Worm (Caenorhabditis elegans) whole organism, L4 larva: ENCODE results near the gene fbxb-103.

Experiments used
- F44E2.7 ChIP-seq: fragments of 200-800 bp; sonication (Bioruptor generic); IDR thresholded peaks from 2 replicates; pipeline ENCODE4 v2.1.2; 2022; ENCODE audit warnings: missing genetic modification characterization, missing compliant biosample characterization
- F49E8.2 ChIP-seq: sonication (generic microtip); optimal IDR thresholded peaks from 2 replicates; lab custom pipeline; 2016; ENCODE audit warnings: missing compliant biosample characterization, mild to moderate bottlenecking, missing genetic modification characterization, borderline replicate concordance
- T20F7.1 ChIP-seq: fragments of 200-800 bp; sonication (Bioruptor generic); optimal IDR thresholded peaks from 2 replicates; lab custom pipeline; 2018; ENCODE audit warnings: mild to moderate bottlenecking, missing genetic modification characterization, missing compliant biosample characterization
- Y5F2A.4 ChIP-seq: fragments of 200-800 bp; sonication (Bioruptor generic); optimal IDR thresholded peaks from 2 replicates; lab custom pipeline; 2018; ENCODE audit warnings: mild to moderate bottlenecking, missing genetic modification characterization, missing compliant biosample characterization
- Y75B8A.6 ChIP-seq: fragments of 200-800 bp; sonication (Bioruptor generic); IDR thresholded peaks from 2 replicates; pipeline ENCODE4 v1.3.6; 2022; ENCODE audit warnings: missing genetic modification reagents, missing genetic modification characterization, missing compliant biosample characterization
- ZK337.2 ChIP-seq: fragments of 200-800 bp; sonication (Bioruptor generic); IDR thresholded peaks from 2 replicates; pipeline ENCODE4 v1.3.6; 2022; ENCODE audit warnings: missing genetic modification reagents, missing genetic modification characterization, missing compliant biosample characterization
- aha-1 ChIP-seq: fragments of 150-350 bp; peaks from one replicate; lab custom pipeline; 2014; ENCODE audit warnings: missing biosample characterization, missing genetic modification characterization
- ama-1 ChIP-seq: fragments of 150-350 bp; optimal IDR thresholded peaks from 2 replicates; lab custom pipeline; 2014; ENCODE audit warnings: inconsistent platforms, mixed read lengths
- arid-1 ChIP-seq: fragments of 200-800 bp; sonication (Bioruptor generic); conservative IDR thresholded peaks from 2 replicates; pipeline ENCODE4 v1.3.6; 2022; ENCODE audit warnings: missing genetic modification reagents, missing genetic modification characterization, missing compliant biosample characterization
- ceh-28 ChIP-seq: fragments of 150-350 bp; optimal IDR thresholded peaks from 2 replicates; lab custom pipeline; 2014; ENCODE audit warnings: missing biosample characterization, missing genetic modification reagents, missing genetic modification characterization
- ceh-32 ChIP-seq: sonication (generic microtip); optimal IDR thresholded peaks from 2 replicates; lab custom pipeline; 2016; ENCODE audit warnings: mild to moderate bottlenecking, missing genetic modification characterization, missing compliant biosample characterization; ENCODE audit not compliant: poor library complexity
- ceh-44 ChIP-seq: fragments of 200-800 bp; sonication (Bioruptor generic); IDR thresholded peaks from 2 replicates; pipeline ENCODE4 v1.3.6; 2022; ENCODE audit warnings: missing genetic modification reagents, missing genetic modification characterization, missing compliant biosample characterization
- ceh-62 ChIP-seq: sonication (generic microtip); optimal IDR thresholded peaks from 2 replicates; lab custom pipeline; 2017; ENCODE audit warnings: missing biosample characterization, missing genetic modification characterization
- dmd-9 ChIP-seq: fragments of 200-800 bp; sonication (Bioruptor generic); IDR thresholded peaks from 2 replicates; pipeline ENCODE4 v1.3.6; 2022; ENCODE audit warnings: missing genetic modification reagents, missing genetic modification characterization, missing compliant biosample characterization
- dpl-1 ChIP-seq: fragments of 150-350 bp; optimal IDR thresholded peaks from 2 replicates; lab custom pipeline; 2014; ENCODE audit warnings: missing biosample characterization, missing genetic modification reagents, missing genetic modification characterization
- duxl-1 ChIP-seq: sonication (generic microtip); optimal IDR thresholded peaks from 2 replicates; lab custom pipeline; 2016; ENCODE audit warnings: mild to moderate bottlenecking, missing genetic modification characterization, moderate library complexity, missing compliant biosample characterization; ENCODE audit not compliant: poor library complexity
- fkh-10 ChIP-seq: fragments of 150-350 bp; optimal IDR thresholded peaks from 2 replicates; lab custom pipeline; 2014; ENCODE audit warnings: missing biosample characterization, missing genetic modification reagents, missing genetic modification characterization
- gei-8 ChIP-seq: fragments of 200-800 bp; sonication (Bioruptor generic); optimal IDR thresholded peaks from 2 replicates; lab custom pipeline; 2018; ENCODE audit warnings: mild to moderate bottlenecking, missing genetic modification characterization, missing compliant biosample characterization
- hif-1 ChIP-seq, 2 experiments: sonication (generic microtip); optimal IDR thresholded peaks; 2 replicates each; lab custom pipeline; 2016 to 2017; ENCODE audit warnings: missing compliant biosample characterization in 2 of 2, missing genetic modification characterization in 2 of 2, missing genetic modification reagents in 2 of 2, missing genotype in 2 of 2, mild to moderate bottlenecking in 1 of 2
- hlh-30 ChIP-seq: sonication (generic microtip); optimal IDR thresholded peaks from 2 replicates; lab custom pipeline; 2017; ENCODE audit warnings: antibody characterized with exemption, mild to moderate bottlenecking, missing genetic modification characterization, missing compliant biosample characterization; ENCODE audit not compliant: insufficient read depth
- jun-1 ChIP-seq: fragments of 150-350 bp; optimal IDR thresholded peaks from 2 replicates; lab custom pipeline; 2014; ENCODE audit warnings: missing biosample characterization, missing genetic modification reagents, missing genetic modification characterization
- lin-13 ChIP-seq: fragments of 150-350 bp; optimal IDR thresholded peaks from 2 replicates; lab custom pipeline; 2014; ENCODE audit warnings: missing biosample characterization, missing genetic modification reagents, missing genetic modification characterization
- lin-29 ChIP-seq: fragments of 200-800 bp; sonication (Bioruptor generic); IDR thresholded peaks from 2 replicates; pipeline ENCODE4 v1.3.6; 2022; ENCODE audit warnings: missing genetic modification reagents, missing genetic modification characterization, missing compliant biosample characterization
- lin-38 ChIP-seq: fragments of 200-800 bp; sonication (Bioruptor generic); IDR thresholded peaks from 2 replicates; pipeline ENCODE4 v1.3.6; 2022; ENCODE audit warnings: missing genetic modification reagents, missing genetic modification characterization, missing compliant biosample characterization
- lin-39 ChIP-seq: fragments of 150-350 bp; optimal IDR thresholded peaks from 2 replicates; lab custom pipeline; 2014; ENCODE audit warnings: missing biosample characterization, missing genetic modification reagents, missing genetic modification characterization
- madf-9 ChIP-seq: fragments of 200-800 bp; sonication (Bioruptor generic); conservative IDR thresholded peaks from 2 replicates; pipeline ENCODE4 v1.3.6; 2022; ENCODE audit warnings: missing genetic modification reagents, missing genetic modification characterization, missing compliant biosample characterization
- mep-1 ChIP-seq: fragments of 150-350 bp; sonication (generic microtip); optimal IDR thresholded peaks from 3 replicates; lab custom pipeline; 2014; ENCODE audit warnings: missing biosample characterization, missing genetic modification characterization
- nhr-25 ChIP-seq: sonication (generic microtip); optimal IDR thresholded peaks from 2 replicates; lab custom pipeline; 2017; ENCODE audit warnings: missing genetic modification characterization, mild to moderate bottlenecking, missing compliant biosample characterization, antibody characterized with exemption, moderate library complexity, borderline replicate concordance; ENCODE audit not compliant: insufficient read depth
- nhr-28 ChIP-seq: fragments of 150-350 bp; optimal IDR thresholded peaks from 2 replicates; lab custom pipeline; 2014; ENCODE audit warnings: missing biosample characterization, missing genetic modification characterization
- nhr-42 ChIP-seq: fragments of 200-800 bp; sonication (Bioruptor generic); IDR thresholded peaks from 2 replicates; pipeline ENCODE4 v1.3.6; 2022; ENCODE audit warnings: missing genetic modification characterization, missing compliant biosample characterization
- nhr-77 ChIP-seq: fragments of 150-350 bp; optimal IDR thresholded peaks from 2 replicates; lab custom pipeline; 2014; ENCODE audit warnings: missing biosample characterization, missing genetic modification characterization
- pqm-1 ChIP-seq: sonication (generic microtip); optimal IDR thresholded peaks from 2 replicates; lab custom pipeline; 2017; ENCODE audit warnings: missing biosample characterization, missing genetic modification characterization
- saeg-2 ChIP-seq: fragments of 200-800 bp; sonication (Bioruptor generic); IDR thresholded peaks from 2 replicates; pipeline ENCODE4 v1.3.6; 2022; ENCODE audit warnings: missing genetic modification reagents, missing genetic modification characterization, missing compliant biosample characterization
- set-16 ChIP-seq: fragments of 200-800 bp; sonication (Bioruptor generic); IDR thresholded peaks from 2 replicates; pipeline ENCODE4 v1.3.6; 2022; ENCODE audit warnings: missing genetic modification reagents, missing genetic modification characterization, missing compliant biosample characterization
- spr-3 ChIP-seq: fragments of 200-800 bp; sonication (Bioruptor generic); optimal IDR thresholded peaks from 2 replicates; lab custom pipeline; 2018; ENCODE audit warnings: mild to moderate bottlenecking, missing genetic modification characterization, missing compliant biosample characterization
- tra-1 ChIP-seq: fragments of 200-800 bp; sonication (Bioruptor generic); IDR thresholded peaks from 2 replicates; pipeline ENCODE4 v1.3.6; 2022; ENCODE audit warnings: missing genetic modification reagents, missing genetic modification characterization, missing compliant biosample characterization
- unc-39 ChIP-seq: sonication (generic microtip); optimal IDR thresholded peaks from 2 replicates; lab custom pipeline; 2017; ENCODE audit warnings: missing biosample characterization, missing genetic modification characterization
- unc-62 ChIP-seq, 3 experiments: fragments of 150-350 bp in 1 of 3; sonication (generic microtip); optimal IDR thresholded peaks in 2 of 3; peaks in 1 of 3; 1 replicate in 1 of 3; 2 replicates in 2 of 3; lab custom pipeline; 2014 to 2017; ENCODE audit warnings: missing biosample characterization in 3 of 3, missing genetic modification characterization in 3 of 3, missing genetic modification reagents in 3 of 3, missing genotype in 1 of 3
- zfp-3 ChIP-seq: fragments of 200-800 bp; sonication (Bioruptor generic); conservative IDR thresholded peaks from 2 replicates; pipeline ENCODE4 v1.3.6; 2022; ENCODE audit warnings: missing genetic modification reagents, missing genetic modification characterization, missing compliant biosample characterization
- ztf-11 ChIP-seq: fragments of 150-350 bp; optimal IDR thresholded peaks from 2 replicates; lab custom pipeline; 2014; ENCODE audit warnings: missing biosample characterization, missing genetic modification characterization

Gene fbxb-103

ce11 chrII:3933640-3934039, 26.7 kb downstream of the fbxb-103 start, which contains the start of gene Y14H12B.2:
Gene Y14H12B.2, minus strand, starts transcription at chrII:3933740.
- no peak for TF ChIP-seq nhr-42 (GFP tag; lab: Robert Waterston, UW)
- TF ChIP-seq nhr-28 (tag; lab: Kevin White, UChicago): no peak
- no peak for TF ChIP-seq unc-39 (tag; lab: Kevin White, UChicago)
- TF ChIP-seq F49E8.2: no peak
- TF ChIP-seq hif-1 (tag; optimal IDR thresholded peaks at IDR 0.05; lab: Kevin White, UChicago): no peak
- TF ChIP-seq jun-1: no peak
- TF ChIP-seq pqm-1 (tag; lab: Kevin White, UChicago): no peak
- no peak for TF ChIP-seq ama-1 (lab: Kevin White, UChicago)
- no peak for TF ChIP-seq gei-8 (GFP tag; lab: Kevin White, UChicago)
- no peak for TF ChIP-seq saeg-2 (GFP tag; lab: Robert Waterston, UW)
- TF ChIP-seq ZK337.2 (GFP tag; lab: Robert Waterston, UW): no peak
- no peak for TF ChIP-seq aha-1 (tag; lab: Kevin White, UChicago)
- no peak for TF ChIP-seq F44E2.7 (GFP tag; lab: Robert Waterston, UW)
- TF ChIP-seq ceh-28 (tag; lab: Kevin White, UChicago): no peak
- TF ChIP-seq unc-62 (GFP tag; optimal IDR thresholded peaks at IDR 0.05 in 1 of 2; lab: Kevin White, UChicago): no peak
- TF ChIP-seq unc-62 (tag; optimal IDR thresholded peaks at IDR 0.05; lab: Kevin White, UChicago): no peak
- TF ChIP-seq ceh-32 (tag; lab: Kevin White, UChicago): no peak
- no peak for TF ChIP-seq nhr-25 (tag; lab: Kevin White, UChicago)

DNA sequence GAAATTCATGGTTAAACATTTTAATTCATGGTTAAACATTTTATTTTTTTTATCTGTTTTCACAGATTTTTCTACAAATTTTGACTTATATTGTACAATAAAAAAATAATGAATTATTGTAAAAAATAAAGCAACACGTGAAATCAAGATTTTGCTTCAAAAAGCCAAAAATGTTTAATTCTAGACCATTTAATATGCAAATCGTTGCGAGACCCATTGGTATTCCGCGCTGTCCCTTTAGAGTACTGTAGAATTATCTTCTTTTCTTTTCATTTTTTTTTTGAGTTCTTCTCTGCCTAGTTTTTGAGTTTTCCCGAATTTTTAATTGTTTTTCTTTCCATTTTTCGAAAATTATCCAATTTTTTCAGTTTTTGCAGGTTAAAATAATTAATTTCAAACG, 27.1 kb downstream of the fbxb-103 start, which contains the start of gene Y14H12B.1:
Gene Y14H12B.1, plus strand, starts transcription at position 363 of the 400 bp plus-strand sequence.
- TF ChIP-seq lin-39 (tag; lab: Kevin White, UChicago) (no peak), nhr-28 (tag; lab: Kevin White, UChicago) (no peak), arid-1 (GFP tag; lab: Robert Waterston, UW) (no peak), spr-3 (GFP tag; lab: Kevin White, UChicago) (no peak), madf-9 (GFP tag; lab: Robert Waterston, UW) (no peak), dmd-9 (no peak), lin-13 (GFP tag; lab: Kevin White, UChicago) (no peak), nhr-25 (tag; lab: Kevin White, UChicago) (no peak), dpl-1 (GFP tag; lab: Kevin White, UChicago) (no peak), ceh-44 (GFP tag; lab: Robert Waterston, UW) (no peak), F44E2.7 (GFP tag; lab: Robert Waterston, UW) (no peak), nhr-42 (GFP tag; lab: Robert Waterston, UW) (no peak), hlh-30 (tag; lab: Kevin White, UChicago) (no peak), ama-1 (lab: Kevin White, UChicago) (no peak)

- TF ChIP-seq T20F7.1 (GFP tag; lab: Kevin White, UChicago) (no peak), tra-1 (GFP tag; lab: Robert Waterston, UW) (no peak), Y5F2A.4 (no peak), duxl-1 (no peak), set-16 (GFP tag; lab: Robert Waterston, UW) (no peak), lin-29 (GFP tag; lab: Robert Waterston, UW) (no peak), ztf-11 (tag; lab: Kevin White, UChicago) (no peak), dpl-1 (GFP tag; lab: Kevin White, UChicago) (no peak)
- TF ChIP-seq, all 104 proteins: peak for 0
Observed at ce11 chrII:3935098-3935497, 28.2 kb downstream of the fbxb-103 start.

ce11 chrII:3935990-3936389, 29.1 kb downstream of the fbxb-103 start:
- TF ChIP-seq zfp-3 (GFP tag; lab: Robert Waterston, UW): no peak
- no peak for TF ChIP-seq nhr-77 (tag; lab: Kevin White, UChicago)
- TF ChIP-seq mep-1 (tag; lab: Kevin White, UChicago): no peak
- peak; percentile 37; the same call in 1 of the 2 replicates for TF ChIP-seq lin-38 (GFP tag; lab: Robert Waterston, UW)
- TF ChIP-seq ceh-62 (tag; lab: Kevin White, UChicago): no peak
- no peak for TF ChIP-seq Y75B8A.6 (GFP tag; lab: Robert Waterston, UW)
- no peak for TF ChIP-seq fkh-10 (GFP tag; lab: Kevin White, UChicago)
